Fruit fly (Drosophila melanogaster) whole organism: ENCODE results near the gene CG15203.

Source experiments
- CG8478 ChIP-seq: fragments of >200 bp; optimal IDR thresholded peaks from 2 replicates; lab custom pipeline; 2018; ENCODE audit warnings: inconsistent platforms
- Dll ChIP-seq: fragments of >200 bp; optimal IDR thresholded peaks from 2 replicates; lab custom pipeline; 2017
- EcR ChIP-seq, 2 experiments: fragments of >200 bp; optimal IDR thresholded peaks; 2 replicates each; lab custom pipeline; 2017; ENCODE audit warnings: missing biosample characterization in 2 of 2, missing genetic modification characterization in 2 of 2, missing genetic modification reagents in 2 of 2
- pan ChIP-seq: fragments of >200 bp; optimal IDR thresholded peaks from 2 replicates; lab custom pipeline; 2017
- psq ChIP-seq: fragments of >200 bp; optimal IDR thresholded peaks from 2 replicates; lab custom pipeline; 2017
- usp ChIP-seq: fragments of >200 bp; optimal IDR thresholded peaks from 2 replicates; lab custom pipeline; 2017; ENCODE audit warnings: missing biosample characterization, missing genetic modification characterization, mixed read lengths

dm6 chrX:11108845-11109450 is 42.6 kb downstream of the CG15203 start:
- TF ChIP-seq pan (lab: Kevin White, UChicago) (no peak), usp (GFP tag; lab: Kevin White, UChicago) (no peak), EcR (GFP tag; optimal IDR thresholded peaks at IDR 0.05; lab: Kevin White, UChicago) (no peak), Dll (no peak), psq (no peak), CG8478 (no peak)
